Fruit fly (Drosophila melanogaster) whole organism, pupa: ENCODE data around the gene CG11836.

Source experiments
- CG10348 ChIP-seq: fragments of 200-800 bp; sonication (Bioruptor generic); IDR thresholded peaks from 2 replicates; pipeline ENCODE4 v1.3.6; 2022; ENCODE audit warnings: missing biosample characterization, missing genetic modification characterization
- CG12605 ChIP-seq: fragments of 200-800 bp; sonication (Bioruptor generic); IDR thresholded peaks from 2 replicates; pipeline ENCODE4 v1.3.6; 2022; ENCODE audit warnings: missing biosample characterization, missing genetic modification characterization
- CG13204 ChIP-seq: fragments of 200-800 bp; sonication (Bioruptor generic); optimal IDR thresholded peaks from 2 replicates; lab custom pipeline; 2018; ENCODE audit warnings: missing biosample characterization, mild to moderate bottlenecking, missing genetic modification characterization, moderate library complexity
- CG14655 ChIP-seq: fragments of 200-800 bp; sonication (Bioruptor generic); optimal IDR thresholded peaks from 3 replicates; lab custom pipeline; 2017; ENCODE audit warnings: mild to moderate bottlenecking, missing biosample characterization, missing genetic modification reagents, missing genetic modification characterization
- CG15710 ChIP-seq: fragments of 200-800 bp; sonication (Bioruptor generic); optimal IDR thresholded peaks from 2 replicates; lab custom pipeline; 2018; ENCODE audit warnings: missing biosample characterization, mild to moderate bottlenecking, missing genetic modification characterization, moderate library complexity
- CG17806 ChIP-seq: fragments of 200-800 bp; sonication (Bioruptor generic); optimal IDR thresholded peaks from 2 replicates; lab custom pipeline; 2018; ENCODE audit warnings: missing biosample characterization, mild to moderate bottlenecking, missing genetic modification characterization, moderate library complexity
- CG32121 ChIP-seq: fragments of 200-800 bp; sonication (Bioruptor generic); IDR thresholded peaks from 2 replicates; pipeline ENCODE4 v1.3.6; 2022; ENCODE audit warnings: missing biosample characterization, missing genetic modification characterization
- CG34367 ChIP-seq: fragments of 200-800 bp; sonication (Bioruptor generic); optimal IDR thresholded peaks from 2 replicates; lab custom pipeline; 2018; ENCODE audit warnings: missing biosample characterization, mild to moderate bottlenecking, missing genetic modification characterization
- CG4496 ChIP-seq: fragments of 200-800 bp; sonication (Bioruptor generic); IDR thresholded peaks from 3 replicates; pipeline ENCODE4 v1.3.6; 2022; ENCODE audit warnings: missing biosample characterization, missing genetic modification characterization
- CG8159 ChIP-seq: fragments of 200-800 bp; sonication (Bioruptor generic); optimal IDR thresholded peaks from 3 replicates; lab custom pipeline; 2018; ENCODE audit warnings: missing biosample characterization, mild to moderate bottlenecking, missing genetic modification characterization, moderate library complexity
- CG8301 ChIP-seq: fragments of 200-800 bp; sonication (Bioruptor generic); optimal IDR thresholded peaks from 2 replicates; lab custom pipeline; 2018; ENCODE audit warnings: missing biosample characterization, mild to moderate bottlenecking, missing genetic modification characterization
- CG9948 ChIP-seq: fragments of 200-800 bp; sonication (Bioruptor generic); optimal IDR thresholded peaks from 2 replicates; lab custom pipeline; 2018; ENCODE audit warnings: missing biosample characterization, mild to moderate bottlenecking, missing genetic modification characterization, moderate library complexity
- D1 ChIP-seq: fragments of 200-800 bp; sonication (Bioruptor generic); optimal IDR thresholded peaks from 2 replicates; lab custom pipeline; 2018; ENCODE audit warnings: missing biosample characterization, mild to moderate bottlenecking, missing genetic modification characterization, moderate library complexity
- EcR ChIP-seq: fragments of 200-800 bp; sonication (Bioruptor generic); optimal IDR thresholded peaks from 3 replicates; lab custom pipeline; 2019; ENCODE audit warnings: missing biosample characterization, missing genetic modification characterization, mild to moderate bottlenecking, moderate library complexity, missing genetic modification reagents
- Ets98B ChIP-seq: fragments of 200-800 bp; sonication (Bioruptor generic); IDR thresholded peaks from 2 replicates; pipeline ENCODE4 v1.3.6; 2022; ENCODE audit warnings: missing biosample characterization, missing genetic modification characterization
- Pif1A ChIP-seq: fragments of 200-800 bp; sonication (Bioruptor generic); optimal IDR thresholded peaks from 3 replicates; lab custom pipeline; 2016; ENCODE audit warnings: missing biosample characterization, missing genetic modification characterization
- Pif1B ChIP-seq: fragments of 200-800 bp; sonication (Bioruptor generic); optimal IDR thresholded peaks from 3 replicates; lab custom pipeline; 2016; ENCODE audit warnings: missing biosample characterization, missing genetic modification characterization
- Snoo ChIP-seq: fragments of 200-800 bp; sonication (Bioruptor generic); optimal IDR thresholded peaks from 3 replicates; lab custom pipeline; 2017; ENCODE audit warnings: missing biosample characterization, mild to moderate bottlenecking, missing genetic modification characterization, inconsistent platforms
- fd96Ca ChIP-seq: fragments of 200-800 bp; sonication (Bioruptor generic); IDR thresholded peaks from 3 replicates; pipeline ENCODE4 v1.3.6; 2022; ENCODE audit warnings: missing biosample characterization, missing genetic modification characterization
- gl ChIP-seq: fragments of 200-800 bp; sonication (Bioruptor generic); optimal IDR thresholded peaks from 2 replicates; lab custom pipeline; 2018; ENCODE audit warnings: missing biosample characterization, mild to moderate bottlenecking, missing genetic modification characterization
- rn ChIP-seq: fragments of 200-800 bp; sonication (Bioruptor generic); IDR thresholded peaks from 2 replicates; pipeline ENCODE4 v1.3.6; 2022; ENCODE audit warnings: missing biosample characterization, missing genetic modification characterization

The CG11836 gene

dm6 chr3R:25094639-25095038 lies 23.7 kb downstream of the CG11836 start, which contains the start of gene fd96Cb:
TSS of gene fd96Cb (plus strand) at chr3R:25095012.
- TF ChIP-seq CG9948 (no peak), CG13204 (GFP tag; lab: Kevin White, UChicago) (no peak), CG15710 (tag; lab: Kevin White, UChicago) (no peak), CG17806 (tag; lab: Kevin White, UChicago) (no peak), D1 (no peak), EcR (GFP tag; lab: Kevin White, UChicago) (no peak), CG32121 (GFP tag; lab: Robert Waterston, UW) (no peak), CG8159 (tag; lab: Kevin White, UChicago) (no peak), Ets98B (no peak), CG12605 (GFP tag; lab: Robert Waterston, UW) (no peak)

- TF ChIP-seq CG17806 (tag; lab: Kevin White, UChicago), result no peak
- peak; percentile 1 for TF ChIP-seq EcR (GFP tag; lab: Kevin White, UChicago)
Measured at dm6 chr3R:25097486-25097885, 26.6 kb downstream of the CG11836 start, which contains the start of the genes CG33095 and CG33096. TSS of gene CG33095 (plus strand) at chr3R:25097672. TSS of gene CG33096 (plus strand) at chr3R:25097672.

- no peak for TF ChIP-seq CG15710 (tag; lab: Kevin White, UChicago)
- no peak for TF ChIP-seq CG10348 (GFP tag; lab: Robert Waterston, UW)
- no peak for TF ChIP-seq CG8301 (tag; lab: Kevin White, UChicago)
- TF ChIP-seq rn (GFP tag; lab: Robert Waterston, UW), result no peak
- TF ChIP-seq Pif1B (GFP tag; lab: Kevin White, UChicago), result no peak
- TF ChIP-seq CG34367, result no peak
- no peak for TF ChIP-seq Ets98B
- TF ChIP-seq Snoo (tag; lab: Kevin White, UChicago), result no peak
- no peak for TF ChIP-seq CG9948
- TF ChIP-seq CG32121 (GFP tag; lab: Robert Waterston, UW), result no peak
- TF ChIP-seq CG4496 (GFP tag; lab: Robert Waterston, UW), result no peak
- no peak for TF ChIP-seq CG12605 (GFP tag; lab: Robert Waterston, UW)
- TF ChIP-seq gl, result no peak
Measured at dm6 chr3R:25102253-25102652, 31.3 kb downstream of the CG11836 start, which contains the start of gene CG45095. TSS of gene CG45095 (plus strand) at chr3R:25102553.

dm6 chr3R:25108932-25109331 lies 38.0 kb downstream of the CG11836 start, which contains the start of gene CG34027:
TSS of gene CG34027 (minus strand) at chr3R:25109032.
- TF ChIP-seq CG15710 (tag; lab: Kevin White, UChicago) (no peak), CG8159 (tag; lab: Kevin White, UChicago) (no peak), Pif1A (GFP tag; lab: Kevin White, UChicago) (no peak), CG8301 (tag; lab: Kevin White, UChicago) (no peak), fd96Ca (GFP tag; lab: Robert Waterston, UW) (no peak), Pif1B (GFP tag; lab: Kevin White, UChicago) (no peak), CG14655 (GFP tag; lab: Kevin White, UChicago) (no peak), EcR (GFP tag; lab: Kevin White, UChicago) (no peak), CG4496 (GFP tag; lab: Robert Waterston, UW) (no peak)

DNA sequence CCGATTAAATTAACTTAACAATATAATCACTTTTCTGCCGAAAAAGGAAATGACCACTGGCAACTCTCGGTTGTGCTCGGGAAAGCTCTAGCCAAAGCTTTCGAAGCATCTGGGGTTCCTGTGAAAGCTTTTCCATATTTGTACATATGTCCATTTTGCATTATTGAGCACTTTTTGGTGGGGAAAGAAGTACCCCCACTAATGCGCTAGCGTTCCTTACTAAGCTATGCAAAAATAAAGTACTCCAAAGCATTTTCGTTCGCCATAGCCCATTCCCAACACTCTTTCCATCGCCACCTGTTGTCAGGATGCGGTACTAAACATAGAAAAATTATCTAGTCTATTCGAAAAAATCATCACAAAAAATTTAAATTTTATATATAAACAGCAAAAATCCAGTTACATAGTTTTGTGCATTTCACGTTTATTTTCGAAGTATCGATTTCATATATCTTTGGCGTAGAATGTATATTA lies 41.6 kb downstream of the CG11836 start, which contains the start of gene Nepl16:
Gene Nepl16, minus strand, starts transcription at position 51 of the 474 bp plus-strand sequence.
- TF ChIP-seq CG32121 (GFP tag; lab: Robert Waterston, UW) (no peak), CG8301 (tag; lab: Kevin White, UChicago) (no peak), gl (no peak), Pif1B (GFP tag; lab: Kevin White, UChicago) (no peak), CG17806 (tag; lab: Kevin White, UChicago) (no peak), fd96Ca (GFP tag; lab: Robert Waterston, UW) (no peak), rn (GFP tag; lab: Robert Waterston, UW) (no peak), Ets98B (no peak), CG12605 (GFP tag; lab: Robert Waterston, UW) (no peak), CG9948 (no peak), D1 (no peak), CG4496 (GFP tag; lab: Robert Waterston, UW) (no peak), Snoo (tag; lab: Kevin White, UChicago) (no peak), CG15710 (tag; lab: Kevin White, UChicago) (no peak), Pif1A (GFP tag; lab: Kevin White, UChicago) (no peak)
- TF ChIP-seq, all 21 proteins: peak for 0
